Worm (Caenorhabditis elegans): ENCODE results near the gene C45B2.8.

C45B2.8 gene

DNA sequence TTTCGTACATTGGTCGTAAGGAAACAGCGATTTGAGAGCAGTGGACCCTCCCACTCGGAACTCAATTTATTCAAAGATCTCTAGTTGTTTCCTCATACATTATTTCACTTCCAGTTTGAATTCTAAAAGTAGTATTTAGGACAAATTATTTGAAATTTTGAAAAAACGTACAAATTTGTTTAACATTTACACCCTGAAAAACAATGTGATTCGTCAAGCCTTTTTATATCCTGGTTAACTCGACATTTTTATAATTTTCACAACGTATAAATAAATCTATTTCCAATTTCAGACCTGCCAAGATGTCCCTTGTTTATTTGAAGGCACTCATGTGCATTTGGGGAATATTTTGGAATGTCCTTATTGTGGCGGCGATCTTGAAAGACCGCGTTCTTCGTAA, 27.7 kb downstream of the C45B2.8 start, which contains the start of gene C15H9.3:
Gene C15H9.3 (plus strand): TSS at position 301 of the 400 bp plus-strand sequence.
- TF ChIP-seq unc-42 (tag; optimal IDR thresholded peaks at IDR 0.05) (no peak), elt-4 (tag; optimal IDR thresholded peaks at IDR 0.05) (no peak), che-1 (tag; optimal IDR thresholded peaks at IDR 0.05) (no peak), nhr-11 (tag; optimal IDR thresholded peaks at IDR 0.05) (no peak), tbx-2 (tag; optimal IDR thresholded peaks at IDR 0.05) (no peak), zip-5 (tag; optimal IDR thresholded peaks at IDR 0.05) (no peak), odd-2 (tag; optimal IDR thresholded peaks at IDR 0.05) (no peak), npax-4 (tag; optimal IDR thresholded peaks at IDR 0.05) (no peak), K02D7.2 (tag; optimal IDR thresholded peaks at IDR 0.05) (no peak), hlh-6 (tag; optimal IDR thresholded peaks at IDR 0.05) (no peak)

DNA sequence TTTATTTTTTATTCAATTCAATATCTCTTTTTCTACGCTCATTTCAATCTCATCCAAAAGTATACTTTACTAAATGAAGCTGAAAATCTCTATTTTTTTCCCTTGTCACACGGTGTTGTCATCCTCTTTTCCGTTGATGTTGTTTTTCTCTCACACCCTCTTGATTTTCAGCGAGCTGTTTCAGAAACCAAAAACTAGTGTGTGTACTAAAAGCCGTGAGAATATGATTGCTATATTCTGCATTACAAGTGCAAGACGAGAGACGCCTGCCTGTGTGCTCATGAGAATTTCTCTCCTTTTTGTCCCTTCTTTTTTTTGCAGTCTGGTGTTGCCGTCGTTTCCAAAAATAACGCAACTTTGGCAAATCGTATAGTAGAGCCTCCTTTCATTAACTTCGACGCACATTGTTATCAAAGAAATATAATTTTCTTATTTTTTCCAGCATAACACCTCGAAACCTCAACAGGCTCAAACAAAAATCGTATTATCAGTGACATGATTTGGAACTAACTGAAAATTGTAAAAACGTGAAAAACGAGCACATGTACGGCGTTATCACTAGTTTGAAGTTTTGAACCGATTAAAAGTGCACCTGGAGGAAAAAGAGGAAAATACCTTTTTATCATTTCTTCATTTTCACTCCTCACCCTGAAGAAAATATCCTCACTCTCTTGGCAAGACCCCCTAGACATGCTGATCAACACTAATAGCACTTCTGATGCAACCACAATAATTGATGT, 30.5 kb downstream of the C45B2.8 start, which contains the start of gene C15H9.2:
Gene C15H9.2 (plus strand): TSS at position 441 of the 740 bp plus-strand sequence.
- no peak for TF ChIP-seq ceh-45 (GFP tag; IDR thresholded peaks at IDR 0.05)

DNA sequence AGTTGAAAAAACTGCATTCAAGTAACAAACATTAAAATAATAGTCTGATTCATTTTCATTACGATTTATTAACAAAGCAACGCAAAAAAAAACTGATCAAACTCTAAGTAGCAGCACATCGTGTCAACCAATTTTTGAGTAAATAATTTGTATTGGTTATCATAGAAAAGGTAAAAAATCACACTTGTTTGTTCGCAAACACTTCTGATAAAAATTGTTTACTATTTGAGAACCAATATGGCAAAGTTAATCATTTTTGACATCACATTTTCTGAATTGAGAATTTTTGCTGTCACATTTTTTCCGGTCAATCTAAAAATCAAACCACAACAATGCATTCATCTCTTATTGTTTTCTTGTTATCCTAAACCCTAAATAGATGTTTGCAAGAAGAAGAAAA, 33.5 kb downstream of the C45B2.8 start:
- TF ChIP-seq fkh-6 (tag; optimal IDR thresholded peaks at IDR 0.05) (no peak), C38D4.7 (GFP tag; optimal IDR thresholded peaks at IDR 0.05) (no peak), hlh-6 (tag; optimal IDR thresholded peaks at IDR 0.05) (no peak), ceh-22 (tag; optimal IDR thresholded peaks at IDR 0.05) (no peak), eyg-1 (tag; optimal IDR thresholded peaks at IDR 0.05) (no peak), unc-55 (GFP tag; optimal IDR thresholded peaks at IDR 0.05) (no peak), che-1 (tag; optimal IDR thresholded peaks at IDR 0.05) (no peak), nhr-232 (tag; optimal IDR thresholded peaks at IDR 0.05) (no peak), Y22D7AL.16 (tag; optimal IDR thresholded peaks at IDR 0.05) (no peak), ahr-1 (tag; optimal IDR thresholded peaks at IDR 0.05) (no peak), pha-2 (tag; optimal IDR thresholded peaks at IDR 0.05) (no peak), ceh-31 (tag; optimal IDR thresholded peaks at IDR 0.05) (no peak), rnt-1 (tag; optimal IDR thresholded peaks at IDR 0.05) (no peak), zip-5 (tag; optimal IDR thresholded peaks at IDR 0.05) (no peak), ceh-2 (tag; optimal IDR thresholded peaks at IDR 0.05) (no peak), dve-1 (tag; optimal IDR thresholded peaks at IDR 0.05) (no peak), npax-4 (tag; optimal IDR thresholded peaks at IDR 0.05) (no peak), sdc-2 (tag; optimal IDR thresholded peaks at IDR 0.05) (no peak)

DNA sequence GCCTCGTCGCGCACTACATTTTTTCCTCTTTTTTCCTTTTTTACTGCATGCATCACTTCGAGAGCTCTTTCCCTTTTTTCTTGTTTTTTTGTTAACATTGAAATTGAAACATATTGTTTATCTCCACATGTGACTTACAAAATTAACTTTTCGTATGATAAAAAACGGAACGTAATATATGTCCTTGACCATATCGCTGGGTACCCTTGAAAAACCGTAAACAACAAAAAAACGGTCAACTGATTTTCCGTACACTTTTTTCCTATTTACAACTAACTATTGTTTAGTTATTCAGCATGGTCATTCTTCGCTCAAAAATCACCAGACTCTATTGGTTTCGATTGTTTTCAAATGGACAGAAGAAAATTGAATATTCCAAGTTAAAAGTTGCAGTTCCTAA, 34.2 kb downstream of the C45B2.8 start, which contains the start of gene nnt-1:
Gene nnt-1 (plus strand): TSS at position 286 of the 400 bp plus-strand sequence.
- TF ChIP-seq che-1 (tag; optimal IDR thresholded peaks at IDR 0.05) (no peak), hlh-13 (GFP tag; optimal IDR thresholded peaks at IDR 0.05) (no peak), hlh-30 (tag; optimal IDR thresholded peaks at IDR 0.05; ENCODE audit: insufficient read depth) (peak; percentile 27)

DNA sequence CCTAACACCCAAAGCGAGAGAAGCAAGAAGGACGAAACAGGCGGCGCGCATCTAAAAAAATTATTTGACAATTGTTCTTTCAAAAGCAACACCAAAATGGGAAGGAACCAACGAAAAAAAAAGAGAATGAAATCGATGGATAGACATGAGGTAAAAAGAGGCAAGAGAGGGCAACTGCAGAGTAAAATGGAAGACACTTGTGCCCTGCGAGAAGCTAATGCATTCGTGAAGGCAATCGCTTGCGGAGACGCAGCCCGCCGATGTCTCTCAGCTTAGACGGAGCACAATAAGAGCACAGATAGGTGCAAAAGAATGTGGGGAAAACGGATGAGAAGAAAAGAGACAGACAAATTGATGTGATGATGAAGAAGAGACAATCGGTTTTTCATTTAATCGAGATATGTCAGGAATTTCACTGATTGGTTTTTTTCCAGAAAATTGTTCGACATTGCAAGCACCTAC, 40.5 kb downstream of the C45B2.8 start, which contains the start of gene C15H9.9:
Gene C15H9.9 (minus strand): TSS at position 51 of the 462 bp plus-strand sequence.
- TF ChIP-seq ceh-31 (tag; optimal IDR thresholded peaks at IDR 0.05) (peak; percentile 69), unc-42 (tag; optimal IDR thresholded peaks at IDR 0.05) (peak; percentile 75), pha-4 (tag; optimal IDR thresholded peaks at IDR 0.05) (no peak), ceh-19 (GFP tag; optimal IDR thresholded peaks at IDR 0.05) (no peak), unc-55 (GFP tag; optimal IDR thresholded peaks at IDR 0.05) (peak; percentile 28), hlh-15 (tag; optimal IDR thresholded peaks at IDR 0.05) (no peak), ceh-18 (tag; optimal IDR thresholded peaks at IDR 0.05) (peak; percentile 65), ceh-14 (tag; optimal IDR thresholded peaks at IDR 0.05) (no peak), tbx-2 (tag; optimal IDR thresholded peaks at IDR 0.05) (peak; percentile 12), rnt-1 (tag; optimal IDR thresholded peaks at IDR 0.05) (peak; percentile 17), ceh-34 (tag; optimal IDR thresholded peaks at IDR 0.05) (no peak), C08G9.2 (tag; optimal IDR thresholded peaks at IDR 0.05) (no peak), nfya-1 (tag; optimal IDR thresholded peaks at IDR 0.05) (no peak)

Data from whole organism, late embryonic.